Fruit fly (Drosophila melanogaster): ENCODE measurements around the gene CG17343.
A peak's percentile ranks its signal among the peaks of the same experiment; 100 is the strongest.

The CG17343 gene

DNA sequence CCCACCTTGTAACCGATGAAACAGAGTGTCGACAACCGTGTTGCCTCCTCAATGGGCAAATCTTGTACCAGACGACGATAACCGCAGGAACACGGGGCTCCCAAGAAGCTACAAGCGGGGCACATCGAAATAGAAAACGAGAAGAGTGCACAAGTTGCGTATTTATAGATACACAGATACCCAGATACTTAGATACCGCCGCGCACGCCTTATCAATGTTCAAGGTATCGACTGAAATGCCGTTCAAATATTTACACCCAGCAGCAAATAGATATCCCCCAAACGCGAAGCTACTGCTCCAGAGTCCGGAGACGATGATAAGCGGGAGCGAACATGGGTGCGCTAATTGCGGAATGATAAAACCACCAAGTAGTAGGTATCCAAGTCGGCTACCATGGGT lies 33.9 kb downstream of the CG17343 start:
- TF ChIP-seq vri (GFP tag; optimal IDR thresholded peaks at IDR 0.05): no peak
- TF ChIP-seq CG32006 (GFP tag; optimal IDR thresholded peaks at IDR 0.05): no peak
- TF ChIP-seq Hr38 (GFP tag; optimal IDR thresholded peaks at IDR 0.05): no peak
- TF ChIP-seq salr (GFP tag; optimal IDR thresholded peaks at IDR 0.05): no peak
- peak; percentile 39 for TF ChIP-seq fkh (GFP tag; optimal IDR thresholded peaks at IDR 0.05)
- TF ChIP-seq CG1621 (tag; optimal IDR thresholded peaks at IDR 0.05): no peak

DNA sequence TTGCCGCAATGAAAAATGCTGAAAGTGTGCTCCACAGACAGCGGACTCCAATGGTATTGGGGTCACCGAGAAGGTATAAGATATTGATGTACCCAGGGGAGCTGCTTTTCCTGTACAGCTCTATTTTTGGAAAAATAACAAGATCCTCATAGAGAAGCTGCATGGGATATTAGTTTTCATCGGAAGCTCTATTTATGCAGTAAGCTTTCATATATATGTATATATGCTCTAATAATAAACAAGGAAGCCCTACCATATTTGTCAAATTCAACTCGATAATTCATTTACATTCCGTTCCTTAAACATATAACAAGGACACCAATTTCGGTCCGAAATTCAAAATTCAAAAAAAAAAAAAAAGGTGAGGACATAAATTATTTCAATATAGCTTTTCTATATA lies 37.0 kb downstream of the CG17343 start, which contains the start of the genes CG17344 and CG43731:
CG17344 (plus strand) TSS at position 301 of the 400 bp plus-strand sequence.
CG43731 (plus strand) TSS at position 301 of the 400 bp plus-strand sequence.
- TF ChIP-seq Hr38 (GFP tag; optimal IDR thresholded peaks at IDR 0.05): no peak
- TF ChIP-seq Sox102F (GFP tag; optimal IDR thresholded peaks at IDR 0.05): no peak
- no peak for TF ChIP-seq CG6792 (GFP tag; optimal IDR thresholded peaks at IDR 0.05)
- no peak for TF ChIP-seq CG16779 (tag; optimal IDR thresholded peaks at IDR 0.05)
- TF ChIP-seq ss (GFP tag; optimal IDR thresholded peaks at IDR 0.05): no peak
- TF ChIP-seq CG4318 (GFP tag; optimal IDR thresholded peaks at IDR 0.05): no peak

DNA sequence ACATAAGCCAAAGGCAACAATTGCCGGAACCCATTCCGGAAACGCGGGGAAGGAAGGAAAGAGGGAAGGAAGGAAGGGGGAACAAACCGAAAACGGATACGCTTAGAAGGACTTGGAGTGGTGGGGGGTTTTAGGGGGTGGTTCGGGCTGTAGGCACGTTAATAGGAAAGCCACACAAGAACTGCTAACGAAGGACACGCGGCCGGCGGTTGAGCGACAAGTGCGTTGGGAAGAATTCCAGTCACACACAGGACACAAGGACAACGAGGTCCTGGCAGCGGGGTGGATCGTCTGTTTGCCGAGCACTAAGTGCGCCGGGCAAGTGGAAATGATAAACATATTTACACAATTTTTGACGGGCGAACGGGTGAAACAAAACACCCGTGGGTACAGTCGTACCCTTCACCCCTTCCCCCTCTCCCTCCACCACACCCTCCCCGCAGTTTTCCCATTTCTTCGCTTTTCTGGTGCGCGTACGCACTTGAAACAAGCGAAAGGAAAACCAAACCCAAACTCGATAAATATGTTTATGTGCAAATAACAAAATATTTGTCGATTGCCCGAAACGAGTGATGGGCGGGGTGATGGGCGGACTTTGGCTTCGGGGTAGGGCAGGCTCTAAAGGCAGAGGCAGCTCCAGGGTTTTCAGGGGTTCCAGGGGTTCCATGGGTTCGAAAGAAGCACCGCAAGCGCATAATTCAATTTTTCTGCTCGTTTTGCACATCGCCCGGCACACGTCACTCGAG lies 38.6 kb downstream of the CG17343 start:
- TF ChIP-seq Hr4 (GFP tag; optimal IDR thresholded peaks at IDR 0.05): no peak
- TF ChIP-seq fkh (GFP tag; optimal IDR thresholded peaks at IDR 0.05): peak; percentile 72

DNA sequence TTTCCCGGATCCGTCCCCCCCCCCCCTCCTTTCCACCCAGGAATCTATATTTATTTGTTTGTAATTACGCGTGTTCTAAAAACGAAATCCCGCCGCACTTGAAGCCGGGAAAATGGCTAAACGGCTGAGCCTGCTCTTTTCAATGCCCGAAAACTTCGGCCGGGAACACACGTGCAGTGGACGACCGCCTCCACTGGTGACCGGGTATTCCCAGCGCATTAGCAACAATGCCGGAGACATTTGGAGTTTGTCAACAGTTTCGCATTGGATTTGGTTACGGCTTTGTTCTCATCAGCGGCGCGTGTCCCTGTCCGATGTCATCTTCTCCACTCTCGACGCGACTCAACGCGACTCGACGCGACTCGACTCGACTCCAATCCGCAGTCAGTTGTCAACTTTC lies 39.7 kb downstream of the CG17343 start:
- TF ChIP-seq dac (GFP tag; optimal IDR thresholded peaks at IDR 0.05) (no peak), CG11902 (GFP tag; optimal IDR thresholded peaks at IDR 0.05) (no peak), CG31627 (GFP tag; optimal IDR thresholded peaks at IDR 0.05) (no peak), svp (GFP tag) (no peak), OdsH (GFP tag; optimal IDR thresholded peaks at IDR 0.05) (no peak), acj6 (GFP tag; optimal IDR thresholded peaks at IDR 0.05) (no peak), lz (GFP tag; optimal IDR thresholded peaks at IDR 0.05) (no peak)

DNA sequence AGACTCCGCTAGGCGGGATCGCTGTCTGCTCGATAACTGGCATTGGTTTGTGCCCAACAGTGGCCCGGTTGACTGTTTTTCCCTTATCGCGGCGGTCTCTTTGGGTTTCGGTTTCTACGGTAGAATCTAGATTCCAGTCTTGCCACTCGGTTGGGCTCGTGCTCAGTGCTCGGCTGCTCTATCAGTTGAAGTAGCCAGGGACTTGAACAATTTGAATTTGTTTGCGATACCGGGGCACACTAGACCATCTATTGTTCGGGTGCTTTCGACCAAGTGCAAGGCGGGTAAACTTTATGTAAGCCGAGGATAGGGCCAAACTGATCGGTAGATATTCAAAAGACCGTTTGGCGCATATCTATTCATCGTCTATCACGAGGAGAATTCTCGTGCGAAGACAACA lies 41.5 kb downstream of the CG17343 start:
- TF ChIP-seq pdm3 (GFP tag; optimal IDR thresholded peaks at IDR 0.05) (no peak), ss (GFP tag; optimal IDR thresholded peaks at IDR 0.05) (no peak), CG3032 (tag; optimal IDR thresholded peaks at IDR 0.05) (no peak), CG10631 (GFP tag; optimal IDR thresholded peaks at IDR 0.05) (no peak), CG16779 (tag; optimal IDR thresholded peaks at IDR 0.05) (no peak), Eip93F (GFP tag; optimal IDR thresholded peaks at IDR 0.05) (no peak), Hr39 (GFP tag; optimal IDR thresholded peaks at IDR 0.05) (no peak), CG7368 (GFP tag; optimal IDR thresholded peaks at IDR 0.05) (no peak), Lpt (GFP tag; optimal IDR thresholded peaks at IDR 0.05) (no peak), CG32006 (GFP tag; optimal IDR thresholded peaks at IDR 0.05) (no peak), Sox102F (GFP tag; optimal IDR thresholded peaks at IDR 0.05) (no peak), CG3919 (GFP tag; optimal IDR thresholded peaks at IDR 0.05) (no peak), Gug (GFP tag; IDR thresholded peaks at IDR 0.05) (no peak), svp (GFP tag) (no peak), acj6 (GFP tag; optimal IDR thresholded peaks at IDR 0.05) (no peak), CG6163 (GFP tag; IDR thresholded peaks at IDR 0.05) (no peak), Sox14 (GFP tag; optimal IDR thresholded peaks at IDR 0.05) (no peak), Smox (GFP tag; optimal IDR thresholded peaks at IDR 0.05) (no peak)

DNA sequence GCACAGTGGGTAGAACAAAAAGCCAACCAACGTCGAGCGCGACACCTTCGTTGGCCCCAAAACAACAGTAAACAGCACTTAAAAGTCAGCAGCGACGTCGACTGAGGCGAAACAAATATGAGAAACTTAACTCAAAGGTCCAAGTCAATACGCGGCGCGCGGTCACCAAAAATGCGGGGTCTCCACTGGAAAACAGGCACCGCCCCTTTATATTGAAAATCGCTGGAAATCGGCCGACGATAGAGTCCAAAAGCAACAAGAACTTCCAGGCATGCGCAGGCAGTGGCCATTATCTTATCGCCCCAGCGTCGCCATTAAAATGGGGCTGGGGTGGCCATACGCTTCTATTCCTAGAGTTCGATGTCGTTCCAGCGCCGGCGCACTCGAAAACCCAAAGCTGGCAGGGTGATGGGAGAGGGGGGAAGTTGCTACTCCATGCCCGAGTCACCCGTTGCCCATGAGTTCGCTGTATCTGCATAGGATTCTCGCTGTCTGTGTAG lies 43.7 kb downstream of the CG17343 start, which contains the start of gene Lim3:
Lim3 (minus strand) TSS at position 51 of the 500 bp plus-strand sequence.
- TF ChIP-seq fkh (GFP tag; optimal IDR thresholded peaks at IDR 0.05) (peak; percentile 13), acj6 (GFP tag; optimal IDR thresholded peaks at IDR 0.05) (no peak), CG31627 (GFP tag; optimal IDR thresholded peaks at IDR 0.05) (no peak), Eip78C (GFP tag) (peak; percentile 12), CG8319 (GFP tag; optimal IDR thresholded peaks at IDR 0.05) (peak; percentile 81), Eip93F (GFP tag; optimal IDR thresholded peaks at IDR 0.05) (no peak)
